Fruit fly (Drosophila melanogaster) whole organism, embryonic: Measurements from ENCODE around the gene CG31952.

ENCODE experiments used
- Bteb2 ChIP-seq: fragments of 200-800 bp; sonication (Bioruptor generic); optimal IDR thresholded peaks from 2 replicates; lab custom pipeline; 2016; ENCODE audit warnings: missing biosample characterization, missing genetic modification characterization
- CG10274 ChIP-seq: fragments of 200-800 bp; sonication (Bioruptor generic); optimal IDR thresholded peaks from 3 replicates; lab custom pipeline; 2017; ENCODE audit warnings: missing biosample characterization, mild to moderate bottlenecking, missing genetic modification characterization
- CG11398 ChIP-seq: fragments of 200-800 bp; sonication (Bioruptor generic); optimal IDR thresholded peaks from 2 replicates; lab custom pipeline; 2016; ENCODE audit warnings: missing biosample characterization, missing genetic modification characterization
- CG12299 ChIP-seq: fragments of 200-800 bp; sonication (Bioruptor generic); optimal IDR thresholded peaks from 2 replicates; lab custom pipeline; 2018; ENCODE audit warnings: missing biosample characterization, mild to moderate bottlenecking, missing genetic modification characterization
- CG14667 ChIP-seq: fragments of 200-800 bp; sonication (Bioruptor generic); IDR thresholded peaks from 2 replicates; pipeline ENCODE4 v1.3.6; 2022; ENCODE audit warnings: missing biosample characterization, missing genetic modification characterization
- CG17912 ChIP-seq: fragments of 200-800 bp; sonication (Bioruptor generic); optimal IDR thresholded peaks from 2 replicates; lab custom pipeline; 2018; ENCODE audit warnings: missing biosample characterization, mild to moderate bottlenecking, missing genetic modification characterization
- CG18764 ChIP-seq: fragments of 200-800 bp; sonication (Bioruptor generic); optimal IDR thresholded peaks from 3 replicates; lab custom pipeline; 2016; ENCODE audit warnings: missing biosample characterization, missing genetic modification characterization
- CG3281 ChIP-seq: fragments of 200-800 bp; sonication (Bioruptor generic); optimal IDR thresholded peaks from 3 replicates; lab custom pipeline; 2017; ENCODE audit warnings: missing biosample characterization, mild to moderate bottlenecking, missing genetic modification characterization
- CG34422 ChIP-seq: fragments of 200-800 bp; sonication (Bioruptor generic); IDR thresholded peaks from 3 replicates; pipeline ENCODE4 v1.3.6; 2022; ENCODE audit warnings: missing biosample characterization, missing genetic modification characterization
- CG3847 ChIP-seq: fragments of 200-800 bp; sonication (Bioruptor generic); IDR thresholded peaks from 2 replicates; pipeline ENCODE4 v1.3.6; 2022; ENCODE audit warnings: missing biosample characterization, missing genetic modification characterization
- CG4404 ChIP-seq: fragments of 200-800 bp; sonication (Bioruptor generic); IDR thresholded peaks from 2 replicates; pipeline ENCODE4 v1.3.6; 2022; ENCODE audit warnings: missing biosample characterization, missing genetic modification characterization
- CG4730 ChIP-seq: fragments of 200-800 bp; sonication (Bioruptor generic); IDR thresholded peaks from 2 replicates; pipeline ENCODE4 v1.3.6; 2022; ENCODE audit warnings: missing biosample characterization, missing genetic modification characterization
- CG6654 ChIP-seq: fragments of 200-800 bp; sonication (Bioruptor generic); optimal IDR thresholded peaks from 2 replicates; lab custom pipeline; 2017; ENCODE audit warnings: missing biosample characterization, mild to moderate bottlenecking, missing genetic modification characterization
- CG7357 ChIP-seq: fragments of 200-800 bp; sonication (Bioruptor generic); IDR thresholded peaks from 3 replicates; pipeline ENCODE4 v1.3.6; 2022; ENCODE audit warnings: missing biosample characterization, missing genetic modification characterization
- CG9727 ChIP-seq: fragments of 200-800 bp; sonication (Bioruptor generic); optimal IDR thresholded peaks from 3 replicates; lab custom pipeline; 2017; ENCODE audit warnings: missing biosample characterization, mild to moderate bottlenecking, missing genetic modification characterization
- CHES-1-like ChIP-seq: fragments of 200-800 bp; sonication (Bioruptor generic); optimal IDR thresholded peaks from 2 replicates; lab custom pipeline; 2016; ENCODE audit warnings: missing biosample characterization, missing genetic modification characterization
- CTCF ChIP-seq: fragments of 200-800 bp; sonication (Bioruptor generic); optimal IDR thresholded peaks from 2 replicates; lab custom pipeline; 2017; ENCODE audit warnings: missing biosample characterization, mild to moderate bottlenecking, missing genetic modification characterization, moderate library complexity
- Camta ChIP-seq: fragments of 200-800 bp; sonication (Bioruptor generic); optimal IDR thresholded peaks from 2 replicates; lab custom pipeline; 2016; ENCODE audit warnings: missing biosample characterization, missing genetic modification characterization
- CoRest ChIP-seq: fragments of 200-800 bp; sonication (Bioruptor generic); optimal IDR thresholded peaks from 3 replicates; lab custom pipeline; 2018; ENCODE audit warnings: missing biosample characterization, mild to moderate bottlenecking, missing genetic modification characterization, moderate library complexity
- Dip2 ChIP-seq: fragments of 200-800 bp; sonication (Bioruptor generic); IDR thresholded peaks from 2 replicates; pipeline ENCODE4 v1.3.6; 2022; ENCODE audit warnings: missing biosample characterization, missing genetic modification characterization
- Dll ChIP-seq: fragments of 200-800 bp; sonication (Bioruptor generic); IDR thresholded peaks from 4 replicates; pipeline ENCODE4 v1.3.6; 2022; ENCODE audit warnings: missing biosample characterization, missing genetic modification characterization; ENCODE audit not compliant: partially characterized antibody
- Elba2 ChIP-seq: fragments of 200-800 bp; sonication (Bioruptor generic); optimal IDR thresholded peaks from 3 replicates; lab custom pipeline; 2016; ENCODE audit warnings: missing biosample characterization, missing genetic modification characterization
- HLH4C ChIP-seq: fragments of 200-800 bp; sonication (Bioruptor generic); IDR thresholded peaks from 3 replicates; pipeline ENCODE4 v1.3.6; 2022; ENCODE audit warnings: missing biosample characterization, missing genetic modification characterization; ENCODE audit not compliant: partially characterized antibody
- Lim3 ChIP-seq: fragments of 200-800 bp; sonication (Bioruptor generic); IDR thresholded peaks from 2 replicates; pipeline ENCODE4 v1.3.6; 2022; ENCODE audit warnings: missing biosample characterization, missing genetic modification characterization
- NfI ChIP-seq: fragments of 200-800 bp; sonication (Bioruptor generic); optimal IDR thresholded peaks from 3 replicates; lab custom pipeline; 2018; ENCODE audit warnings: missing biosample characterization, mild to moderate bottlenecking, missing genetic modification characterization, moderate library complexity
- Oli ChIP-seq: fragments of 200-800 bp; sonication (Bioruptor generic); optimal IDR thresholded peaks from 2 replicates; lab custom pipeline; 2018; ENCODE audit warnings: missing biosample characterization, mild to moderate bottlenecking, missing genetic modification characterization, moderate library complexity
- Opbp ChIP-seq: fragments of 200-800 bp; sonication (Bioruptor generic); IDR thresholded peaks from 3 replicates; pipeline ENCODE4 v1.3.6; 2022; ENCODE audit warnings: missing biosample characterization, missing genetic modification characterization; ENCODE audit not compliant: partially characterized antibody
- Poxn ChIP-seq: fragments of 200-800 bp; sonication (Bioruptor generic); IDR thresholded peaks from 2 replicates; pipeline ENCODE4 v1.3.6; 2022; ENCODE audit warnings: missing biosample characterization, missing genetic modification characterization
- Rx ChIP-seq: fragments of 200-800 bp; sonication (Bioruptor generic); IDR thresholded peaks from 2 replicates; pipeline ENCODE4 v1.3.6; 2022; ENCODE audit warnings: missing biosample characterization, missing genetic modification characterization
- Stat92E ChIP-seq, 3 experiments: fragments of >200 bp in 2 of 3; fragments of 200-800 bp in 1 of 3; sonication (Bioruptor generic) in 1 of 3; optimal IDR thresholded peaks; 2 replicates each; lab custom pipeline; 2017 to 2019; ENCODE audit warnings: missing biosample characterization in 3 of 3, missing genetic modification characterization in 3 of 3, mild to moderate bottlenecking in 1 of 3, moderate library complexity in 1 of 3
- Usf ChIP-seq: fragments of 200-800 bp; sonication (Bioruptor generic); optimal IDR thresholded peaks from 2 replicates; lab custom pipeline; 2017; ENCODE audit warnings: missing genotype, missing biosample characterization, missing genetic modification characterization
- Xrp1 ChIP-seq: fragments of 200-800 bp; sonication (Bioruptor generic); IDR thresholded peaks from 2 replicates; pipeline ENCODE4 v1.3.6; 2022; ENCODE audit warnings: missing biosample characterization, missing genetic modification characterization
- ab ChIP-seq: fragments of 200-800 bp; sonication (Bioruptor generic); optimal IDR thresholded peaks from 2 replicates; lab custom pipeline; 2016; ENCODE audit warnings: missing biosample characterization, missing genetic modification characterization
- amos ChIP-seq: fragments of 200-800 bp; sonication (Bioruptor generic); IDR thresholded peaks from 2 replicates; pipeline ENCODE4 v1.3.6; 2022; ENCODE audit warnings: missing biosample characterization, missing genetic modification characterization; ENCODE audit not compliant: partially characterized antibody
- az2 ChIP-seq: fragments of 200-800 bp; sonication (Bioruptor generic); optimal IDR thresholded peaks from 3 replicates; lab custom pipeline; 2016; ENCODE audit warnings: missing biosample characterization, missing genetic modification characterization
- en ChIP-seq: fragments of 200-800 bp; sonication (Bioruptor generic); optimal IDR thresholded peaks from 2 replicates; lab custom pipeline; 2016; ENCODE audit warnings: missing biosample characterization, missing genetic modification characterization
- ftz-f1 ChIP-seq: fragments of 200-800 bp; sonication (Bioruptor generic); optimal IDR thresholded peaks from 2 replicates; lab custom pipeline; 2016; ENCODE audit warnings: missing biosample characterization, missing genetic modification characterization
- her ChIP-seq: fragments of 200-800 bp; sonication (Bioruptor generic); optimal IDR thresholded peaks from 2 replicates; lab custom pipeline; 2016; ENCODE audit warnings: missing biosample characterization, missing genetic modification characterization
- jing ChIP-seq: fragments of 200-800 bp; sonication (Bioruptor generic); optimal IDR thresholded peaks from 2 replicates; lab custom pipeline; 2018; ENCODE audit warnings: missing biosample characterization, mild to moderate bottlenecking, missing genetic modification characterization
- odd ChIP-seq: fragments of 200-800 bp; sonication (Bioruptor generic); optimal IDR thresholded peaks from 2 replicates; lab custom pipeline; 2017; ENCODE audit warnings: missing biosample characterization, mild to moderate bottlenecking, missing genetic modification characterization
- otp ChIP-seq: fragments of 200-800 bp; sonication (Bioruptor generic); IDR thresholded peaks from 3 replicates; pipeline ENCODE4, ENCODE4 v1.3.6; 2022; ENCODE audit warnings: missing biosample characterization, missing genetic modification characterization
- p53 ChIP-seq: fragments of 200-800 bp; sonication (Bioruptor generic); optimal IDR thresholded peaks from 2 replicates; lab custom pipeline; 2016; ENCODE audit warnings: missing biosample characterization, missing genetic modification characterization
- pfk ChIP-seq: fragments of 200-800 bp; sonication (Bioruptor generic); optimal IDR thresholded peaks from 2 replicates; lab custom pipeline; 2018; ENCODE audit warnings: missing biosample characterization, mild to moderate bottlenecking, missing genetic modification characterization, moderate library complexity
- phol ChIP-seq: fragments of 200-800 bp; sonication (Bioruptor generic); optimal IDR thresholded peaks from 3 replicates; lab custom pipeline; 2018; ENCODE audit warnings: missing biosample characterization, mild to moderate bottlenecking, missing genetic modification characterization, moderate library complexity
- pzg ChIP-seq: fragments of 200-800 bp; sonication (Bioruptor generic); optimal IDR thresholded peaks from 3 replicates; lab custom pipeline; 2018; ENCODE audit warnings: missing biosample characterization, mild to moderate bottlenecking, missing genetic modification characterization, moderate library complexity
- ranshi ChIP-seq: fragments of 200-800 bp; sonication (Bioruptor generic); IDR thresholded peaks from 2 replicates; pipeline ENCODE4 v1.3.6; 2022; ENCODE audit warnings: missing biosample characterization, missing genetic modification characterization
- seq ChIP-seq: fragments of 200-800 bp; sonication (Bioruptor generic); IDR thresholded peaks from 2 replicates; pipeline ENCODE4 v1.3.6; 2022; ENCODE audit warnings: missing biosample characterization, missing genetic modification characterization
- sima ChIP-seq: fragments of 200-800 bp; sonication (Bioruptor generic); optimal IDR thresholded peaks from 2 replicates; lab custom pipeline; 2016; ENCODE audit warnings: missing biosample characterization, missing genetic modification characterization
- sisA ChIP-seq: fragments of 200-800 bp; sonication (Bioruptor generic); IDR thresholded peaks from 2 replicates; pipeline ENCODE4 v1.3.6; 2022; ENCODE audit warnings: missing biosample characterization, missing genetic modification characterization
- tin ChIP-seq: fragments of 200-800 bp; sonication (Bioruptor generic); optimal IDR thresholded peaks from 3 replicates; lab custom pipeline; 2016; ENCODE audit warnings: missing biosample characterization, missing genetic modification characterization
- toy ChIP-seq: fragments of 200-800 bp; sonication (Bioruptor generic); IDR thresholded peaks from 2 replicates; pipeline ENCODE4 v1.3.6; 2022; ENCODE audit warnings: missing biosample characterization, missing genetic modification characterization
- vnd ChIP-seq: fragments of 200-800 bp; sonication (Bioruptor generic); IDR thresholded peaks from 3 replicates; pipeline ENCODE4 v1.3.6; 2022; ENCODE audit warnings: missing biosample characterization, missing genetic modification characterization; ENCODE audit not compliant: partially characterized antibody

CG31952 gene

DNA sequence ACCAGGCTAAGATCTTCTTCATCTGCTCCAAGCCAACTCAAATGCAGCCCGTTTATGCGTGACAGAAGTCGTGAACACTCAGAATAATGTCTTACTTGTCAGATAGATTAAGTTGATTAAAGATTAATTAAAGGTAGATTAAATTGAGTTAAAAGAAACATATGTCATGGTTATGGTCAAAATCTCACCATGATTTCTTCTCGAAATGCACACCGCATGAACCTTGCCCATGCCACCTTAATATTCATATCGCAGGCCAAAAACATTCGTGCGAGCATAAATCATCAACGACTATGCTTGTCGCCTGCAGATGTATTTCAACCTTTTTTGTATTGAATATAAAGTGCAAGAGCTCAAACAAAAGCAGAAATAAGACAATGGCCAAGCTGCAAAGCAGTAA, 20.6 kb downstream of the CG31952 start (continued):
- TF ChIP-seq Stat92E (GFP tag; optimal IDR thresholded peaks at IDR 0.05; lab: Kevin White, UChicago), result no peak
- TF ChIP-seq Lim3, result no peak
- no peak for TF ChIP-seq ftz-f1 (GFP tag; lab: Kevin White, UChicago)
- TF ChIP-seq odd (GFP tag; lab: Kevin White, UChicago), result peak; percentile 33
- TF ChIP-seq pzg, result no peak
- TF ChIP-seq sisA (GFP tag; lab: Robert Waterston, UW), result 0 out of 2 replicates have a peak, but pooled peaks have one; percentile 6
- no peak for TF ChIP-seq CG9727 (GFP tag; lab: Kevin White, UChicago)
- no peak for TF ChIP-seq CG3847 (GFP tag; lab: Robert Waterston, UW)
- TF ChIP-seq Rx, result peak; percentile 17; the same call in 1 of the 2 replicates
- TF ChIP-seq az2 (GFP tag; lab: Kevin White, UChicago), result peak; percentile 24
- no peak for TF ChIP-seq Dip2 (GFP tag; lab: Robert Waterston, UW)
- no peak for TF ChIP-seq Usf (GFP tag; lab: Kevin White, UChicago)
- TF ChIP-seq CHES-1-like, result no peak
- TF ChIP-seq her (GFP tag; lab: Kevin White, UChicago), result no peak
- peak; percentile 56; the same call in 1 of the 2 replicates for TF ChIP-seq Xrp1
- no peak for TF ChIP-seq CG14667 (GFP tag; lab: Robert Waterston, UW)
- TF ChIP-seq en (GFP tag; lab: Kevin White, UChicago), result no peak
- peak; percentile 44 for TF ChIP-seq Camta
- TF ChIP-seq ranshi (GFP tag; lab: Robert Waterston, UW), result peak; percentile 41; the same call in 1 of the 2 replicates
- no peak for TF ChIP-seq CG4404 (GFP tag; lab: Robert Waterston, UW)
- TF ChIP-seq Bteb2 (GFP tag; lab: Kevin White, UChicago), result no peak
- TF ChIP-seq Opbp (GFP tag; lab: Robert Waterston, UW), result no peak
- no peak for TF ChIP-seq amos (GFP tag; lab: Robert Waterston, UW)
- peak; percentile 23 for TF ChIP-seq CG3281
- TF ChIP-seq CG17912 (GFP tag; lab: Kevin White, UChicago), result no peak
- no peak for TF ChIP-seq CG10274 (GFP tag; lab: Kevin White, UChicago)
- TF ChIP-seq sima, result no peak
- TF ChIP-seq CoRest (tag; lab: Kevin White, UChicago), result peak; percentile 51
- TF ChIP-seq NfI, result peak; percentile 36
- TF ChIP-seq CG12299 (tag; lab: Kevin White, UChicago), result no peak
- TF ChIP-seq p53 (GFP tag; lab: Kevin White, UChicago), result no peak
- TF ChIP-seq CTCF (GFP tag; lab: Kevin White, UChicago), result peak; percentile 43
- TF ChIP-seq Poxn (GFP tag; lab: Robert Waterston, UW), result no peak
- TF ChIP-seq CG11398 (GFP tag; lab: Kevin White, UChicago), result no peak
- peak; percentile 66; the same call in 1 of the 3 replicates for TF ChIP-seq otp
- no peak for TF ChIP-seq Dll (GFP tag; lab: Robert Waterston, UW)
- peak; percentile 67; the same call in 2 of the 3 replicates for TF ChIP-seq CG34422 (GFP tag; lab: Robert Waterston, UW)
- TF ChIP-seq phol (tag; lab: Kevin White, UChicago), result peak; percentile 74
- TF ChIP-seq ab, result no peak
- no peak for TF ChIP-seq CG6654 (GFP tag; lab: Kevin White, UChicago)
- peak; percentile 64; the same call in 1 of the 2 replicates for TF ChIP-seq seq (GFP tag; lab: Robert Waterston, UW)
- TF ChIP-seq CG18764, result no peak
- peak; percentile 66 for TF ChIP-seq Oli (tag; lab: Kevin White, UChicago)
- no peak for TF ChIP-seq Elba2 (GFP tag; lab: Kevin White, UChicago)
- TF ChIP-seq toy, result no peak
- peak; percentile 3 for TF ChIP-seq tin
- TF ChIP-seq pfk, result no peak
- TF ChIP-seq jing (GFP tag; lab: Kevin White, UChicago), result no peak
- no peak for TF ChIP-seq CG7357 (GFP tag; lab: Robert Waterston, UW)
- TF ChIP-seq vnd (GFP tag; lab: Robert Waterston, UW), result no peak
- no peak for TF ChIP-seq HLH4C (GFP tag; lab: Robert Waterston, UW)
- 0 out of 2 replicates have a peak, but pooled peaks have one; percentile 14 for TF ChIP-seq CG4730 (GFP tag; lab: Robert Waterston, UW)
